Worm (Caenorhabditis elegans) whole organism, young adult: Measurements from ENCODE around the gene alh-13.

Experiments used
- B0019.2 ChIP-seq: fragments of 200-800 bp; sonication (Bioruptor generic); conservative IDR thresholded peaks from 2 replicates; pipeline ENCODE4 v1.3.6; 2022; ENCODE audit warnings: missing genetic modification reagents, missing genetic modification characterization, missing compliant biosample characterization
- F55B11.4 ChIP-seq: sonication (generic microtip); optimal IDR thresholded peaks from 2 replicates; lab custom pipeline; 2016; ENCODE audit warnings: missing compliant biosample characterization, missing genetic modification characterization, borderline replicate concordance; ENCODE audit not compliant: insufficient read depth
- F57C9.4 ChIP-seq: sonication (generic microtip); optimal IDR thresholded peaks from 2 replicates; lab custom pipeline; 2017; ENCODE audit warnings: mild to moderate bottlenecking, missing genetic modification characterization, missing compliant biosample characterization
- K11D2.4 ChIP-seq: fragments of 200-800 bp; sonication (Bioruptor generic); IDR thresholded peaks from 2 replicates; pipeline ENCODE4 v1.3.6; 2022; ENCODE audit warnings: missing genetic modification reagents, missing genetic modification characterization, missing compliant biosample characterization
- bed-1 ChIP-seq: fragments of 200-800 bp; sonication (Bioruptor generic); IDR thresholded peaks from 2 replicates; pipeline ENCODE4 v1.3.6; 2022; ENCODE audit warnings: missing genetic modification reagents, missing genetic modification characterization, missing compliant biosample characterization
- cebp-2 ChIP-seq: fragments of 200-800 bp; sonication (Bioruptor generic); IDR thresholded peaks from 2 replicates; pipeline ENCODE4 v1.3.6; 2022; ENCODE audit warnings: missing genetic modification characterization, missing compliant biosample characterization
- let-607 ChIP-seq, 2 experiments: fragments of 200-800 bp in 1 of 2; sonication (Bioruptor generic) in 1 of 2; sonication (generic microtip) in 1 of 2; optimal IDR thresholded peaks; 2 replicates each; lab custom pipeline; 2016 to 2018; ENCODE audit warnings: mild to moderate bottlenecking in 2 of 2, missing compliant biosample characterization in 2 of 2, missing genetic modification characterization in 2 of 2, moderate library complexity in 2 of 2, missing genotype in 1 of 2
- pha-4 ChIP-seq: fragments of 150-350 bp; sonication (generic microtip); optimal IDR thresholded peaks from 2 replicates; lab custom pipeline; 2014; ENCODE audit warnings: missing biosample characterization, missing genetic modification reagents, missing genetic modification characterization
- tlf-1 ChIP-seq: fragments of 200-800 bp; sonication (Bioruptor generic); optimal IDR thresholded peaks from 2 replicates; lab custom pipeline; 2018; ENCODE audit warnings: mild to moderate bottlenecking, missing genetic modification characterization, missing compliant biosample characterization

- TF ChIP-seq let-607 (tag; optimal IDR thresholded peaks at IDR 0.05; lab: Kevin White, UChicago), result no peak
- TF ChIP-seq F57C9.4 (tag; lab: Kevin White, UChicago), result no peak
- no peak for TF ChIP-seq cebp-2 (GFP tag; lab: Robert Waterston, UW)
- no peak for TF ChIP-seq K11D2.4 (GFP tag; lab: Robert Waterston, UW)
- TF ChIP-seq bed-1 (GFP tag; lab: Robert Waterston, UW), result no peak
- TF ChIP-seq tlf-1 (GFP tag; lab: Kevin White, UChicago), result no peak
- TF ChIP-seq F55B11.4 (tag; lab: Kevin White, UChicago), result no peak
- TF ChIP-seq B0019.2 (GFP tag; lab: Robert Waterston, UW), result no peak
- no peak for TF ChIP-seq pha-4 (tag; lab: Kevin White, UChicago)
Measured at ce11 chrX:12761778-12762177, 20.4 kb upstream of the alh-13 start, which contains the start of gene cept-1.
